Worm (Caenorhabditis elegans): ENCODE results near the gene str-135.

DNA sequence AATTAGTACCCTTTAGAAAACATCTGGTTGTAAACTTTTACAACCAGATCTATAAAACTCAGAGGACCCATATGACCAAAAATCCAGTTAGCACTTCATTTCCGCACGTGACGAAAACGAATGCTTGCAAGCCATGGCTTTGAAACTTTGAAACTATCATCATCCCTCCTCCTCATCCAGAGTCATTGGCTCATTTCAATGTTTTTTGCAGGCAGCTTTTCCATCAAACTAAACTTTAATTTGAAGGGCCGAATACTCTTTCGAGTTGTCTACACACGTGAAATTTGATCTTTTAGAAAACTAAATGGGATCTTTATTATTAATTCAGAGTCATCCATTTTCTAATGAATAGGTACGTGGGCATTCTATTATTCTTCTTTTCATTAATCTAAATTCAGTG is 18.5 kb downstream of the str-135 start:
- TF ChIP-seq dpl-1 (GFP tag; optimal IDR thresholded peaks at IDR 0.05): no peak
- TF ChIP-seq ztf-25 (GFP tag; IDR thresholded peaks at IDR 0.05): no peak
- no peak for TF ChIP-seq nhr-80 (tag; optimal IDR thresholded peaks at IDR 0.05)
- TF ChIP-seq ekl-4 (GFP tag; IDR thresholded peaks at IDR 0.05): no peak
- TF ChIP-seq ama-1 (optimal IDR thresholded peaks at IDR 0.05): no peak
- TF ChIP-seq ama-1 (GFP tag; optimal IDR thresholded peaks at IDR 0.05): no peak
- no peak for TF ChIP-seq sea-2 (GFP tag; IDR thresholded peaks at IDR 0.05)
- no peak for TF ChIP-seq attf-3 (GFP tag; conservative IDR thresholded peaks at IDR 0.05)
- no peak for TF ChIP-seq tbp1 (GFP tag; optimal IDR thresholded peaks at IDR 0.05)
- no peak for TF ChIP-seq nhr-90 (tag; optimal IDR thresholded peaks at IDR 0.05)
- no peak for TF ChIP-seq F49E8.2 (tag; optimal IDR thresholded peaks at IDR 0.05; ENCODE audit: insufficient read depth)
- TF ChIP-seq pha-4 (tag; optimal IDR thresholded peaks at IDR 0.05): no peak

All from whole organism, young adult.